Worm (Caenorhabditis elegans) whole organism, midembryonic: ENCODE measurements around the gene Y48C3A.12.

ENCODE experiments used
- med-1 ChIP-seq: sonication (generic microtip); optimal IDR thresholded peaks from 2 replicates; lab custom pipeline; 2017; ENCODE audit warnings: missing genetic modification characterization, mild to moderate bottlenecking, missing compliant biosample characterization, antibody characterized with exemption, missing genetic modification reagents; ENCODE audit not compliant: insufficient read depth
- ref-1 ChIP-seq: fragments of 200-800 bp; sonication (Bioruptor generic); conservative IDR thresholded peaks from 2 replicates; pipeline ENCODE4 v1.3.6; 2022; ENCODE audit warnings: missing genetic modification reagents, missing genetic modification characterization, missing compliant biosample characterization

ce11 chrII:13414554-13415057, 38.4 kb downstream of the Y48C3A.12 start, which contains the start of gene Y48E1C.1:
- TF ChIP-seq ref-1 (GFP tag; lab: Robert Waterston, UW), result no peak
- TF ChIP-seq med-1 (GFP tag; lab: Kevin White, UChicago), result no peak
